Worm (Caenorhabditis elegans) whole organism, early embryonic: ENCODE data around the gene ubxn-2.
"Not testable (repeated sequence)": the region's sequence is repeated elsewhere in the genome, so short reads cannot be mapped to it uniquely, and the experiment has no call there.

Experiments used
- ets-7 ChIP-seq: sonication (generic microtip); optimal IDR thresholded peaks from 2 replicates; lab custom pipeline; 2016; ENCODE audit warnings: missing genotype, missing genetic modification characterization, missing compliant biosample characterization
- flt-1 ChIP-seq: fragments of 200-800 bp; sonication (Bioruptor generic); IDR thresholded peaks from 2 replicates; pipeline ENCODE4 v1.3.6; 2022; ENCODE audit warnings: missing genetic modification characterization, missing compliant biosample characterization
- sea-1 ChIP-seq: fragments of 200-800 bp; sonication (Bioruptor generic); conservative IDR thresholded peaks from 2 replicates; pipeline ENCODE4 v1.3.6; 2022; ENCODE audit warnings: missing genetic modification characterization, missing compliant biosample characterization
- tbx-37 ChIP-seq: fragments of 200-800 bp; sonication (Bioruptor generic); conservative IDR thresholded peaks from 2 replicates; pipeline ENCODE4 v1.3.6; 2022; ENCODE audit warnings: missing genetic modification reagents, missing genetic modification characterization, missing compliant biosample characterization

DNA sequence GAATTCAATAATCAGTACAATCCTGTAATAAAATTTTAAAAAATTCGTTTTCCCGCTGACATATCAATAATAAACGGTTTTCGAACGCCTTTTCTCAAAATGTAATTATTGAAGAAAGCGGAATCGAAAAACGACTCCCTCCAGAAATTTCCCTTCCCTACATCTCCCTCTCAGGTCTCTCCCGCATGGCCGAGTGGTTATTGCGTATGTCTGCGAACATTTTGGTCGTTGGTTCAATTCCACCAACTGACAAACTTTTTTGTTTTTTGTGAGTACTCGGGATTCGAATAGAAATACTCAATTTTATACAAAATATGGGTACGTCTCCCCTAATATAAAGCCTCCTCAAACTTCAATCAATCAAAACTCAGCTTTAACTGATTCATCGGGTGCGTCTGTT, 14.4 kb upstream of the ubxn-2 start:
- peak; percentile 94 for TF ChIP-seq flt-1 (GFP tag; lab: Robert Waterston, UW)
- peak; percentile 96 for TF ChIP-seq tbx-37 (GFP tag; lab: Robert Waterston, UW)
- TF ChIP-seq sea-1 (GFP tag; lab: Robert Waterston, UW) = peak; percentile 97
- TF ChIP-seq ets-7 (tag; lab: Kevin White, UChicago) = not testable (repeated sequence)
